Fruit fly (Drosophila melanogaster): ENCODE measurements around the gene osp.
A peak's percentile ranks its signal among the peaks of the same experiment; 100 is the strongest.

DNA sequence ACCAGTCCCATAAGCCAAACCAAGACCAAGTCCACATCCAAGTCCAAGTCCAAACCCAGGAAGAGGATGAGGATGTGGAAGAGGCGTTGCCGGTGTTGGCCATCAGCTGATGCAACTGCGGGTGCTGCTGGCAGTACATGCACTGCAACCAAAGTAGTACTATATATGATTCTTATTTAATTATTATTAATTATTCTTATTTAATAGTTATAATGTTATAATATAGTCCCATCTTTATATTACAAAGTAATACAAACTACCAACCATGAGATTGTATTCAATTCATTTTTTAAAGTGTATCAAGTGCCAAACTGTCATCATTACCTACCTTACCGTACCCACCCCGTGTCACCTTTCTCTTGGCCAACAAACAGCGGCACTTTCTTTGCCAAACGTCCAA, 54.2 kb downstream of the osp start:
- TF ChIP-seq CG7101 (tag; optimal IDR thresholded peaks at IDR 0.05) (no peak), Mnt (GFP tag; optimal IDR thresholded peaks at IDR 0.05) (no peak), Clk (GFP tag; optimal IDR thresholded peaks at IDR 0.05) (no peak), CG33017 (tag; optimal IDR thresholded peaks at IDR 0.05) (peak; percentile 1)
